Fruit fly (Drosophila melanogaster): ENCODE measurements around the gene CG17380.

DNA sequence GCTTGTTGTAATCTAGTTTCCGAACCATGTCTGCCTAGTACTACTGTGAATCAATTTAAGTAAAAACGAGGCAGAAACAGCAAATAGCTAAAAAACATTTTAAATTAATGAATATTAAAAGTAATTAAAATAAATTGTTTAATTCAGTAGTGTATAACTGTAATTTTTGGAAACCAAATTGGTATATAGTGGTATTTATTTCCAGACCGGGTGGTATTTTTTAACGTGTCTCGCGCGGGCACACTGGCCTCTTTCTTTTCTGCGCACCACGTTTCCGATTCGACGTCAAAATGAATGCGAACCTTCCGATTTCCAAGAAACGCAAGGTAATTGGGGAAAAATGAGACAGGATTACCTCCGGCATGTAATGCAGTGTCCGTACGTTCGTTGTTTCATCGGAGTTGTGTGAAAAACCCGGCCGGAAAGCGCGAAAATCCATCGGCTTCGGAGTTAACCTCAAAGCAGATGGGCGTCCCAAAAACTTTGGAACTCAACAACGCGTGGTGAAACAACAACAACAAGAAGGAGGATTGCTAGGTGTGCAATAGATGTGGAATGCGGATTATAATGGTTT is 44.9 kb downstream of the CG17380 start, which contains the start of gene RpS3:
- TF ChIP-seq topi (GFP tag; optimal IDR thresholded peaks at IDR 0.05) (peak; percentile 18), svp (GFP tag) (peak; percentile 14), cyc (GFP tag; optimal IDR thresholded peaks at IDR 0.05) (no peak), esn (GFP tag; optimal IDR thresholded peaks at IDR 0.05) (no peak), Hr39 (GFP tag; optimal IDR thresholded peaks at IDR 0.05) (no peak), CG11762 (GFP tag; optimal IDR thresholded peaks at IDR 0.05; ENCODE audit: insufficient read depth) (no peak), CG6792 (GFP tag; optimal IDR thresholded peaks at IDR 0.05) (no peak), CG4318 (GFP tag; optimal IDR thresholded peaks at IDR 0.05) (no peak)
